Fruit fly (Drosophila melanogaster): Measurements from ENCODE around the gene tll.

The tll gene

dm6 chr3R:30865365-30865770 is 13.3 kb downstream of the tll start (continued):
- TF ChIP-seq odd (GFP tag; optimal IDR thresholded peaks at IDR 0.05) (peak; percentile 1), HLHmδ (GFP tag; optimal IDR thresholded peaks at IDR 0.05) (no peak), stc (GFP tag; IDR thresholded peaks at IDR 0.05) (no peak), CG7839 (tag; optimal IDR thresholded peaks at IDR 0.05) (peak; percentile 48), CG13287 (GFP tag; IDR thresholded peaks at IDR 0.05; ENCODE audit: partially characterized antibody) (no peak), seq (GFP tag; IDR thresholded peaks at IDR 0.05) (0 out of 2 replicates have a peak, but pooled peaks have one; percentile 6), dmrt11E (tag; optimal IDR thresholded peaks at IDR 0.05) (peak; percentile 68), CG13775 (GFP tag; optimal IDR thresholded peaks at IDR 0.05) (peak; percentile 17), ATbp (GFP tag; optimal IDR thresholded peaks at IDR 0.05) (peak; percentile 17), Nf-YB (GFP tag; optimal IDR thresholded peaks at IDR 0.05) (peak; percentile 65), Spps (tag; optimal IDR thresholded peaks at IDR 0.05) (peak; percentile 27), cg (GFP tag; optimal IDR thresholded peaks at IDR 0.05) (no peak), hkb (optimal IDR thresholded peaks at IDR 0.05) (no peak), hkb (GFP tag; IDR thresholded peaks at IDR 0.05) (no peak), CG34224 (GFP tag; IDR thresholded peaks at IDR 0.05; ENCODE audit: partially characterized antibody) (no peak), CG15514 (GFP tag; optimal IDR thresholded peaks at IDR 0.05) (no peak), Nf-YC (tag; optimal IDR thresholded peaks at IDR 0.05) (peak; percentile 35), CG10267 (tag; optimal IDR thresholded peaks at IDR 0.05) (peak; percentile 38), CG18619 (GFP tag; optimal IDR thresholded peaks at IDR 0.05) (peak; percentile 14), CrebB (tag; optimal IDR thresholded peaks at IDR 0.05) (no peak), CG12942 (GFP tag; optimal IDR thresholded peaks at IDR 0.05) (no peak), schlank (tag; optimal IDR thresholded peaks at IDR 0.05) (no peak), lab (GFP tag; optimal IDR thresholded peaks at IDR 0.05) (peak; percentile 41), sens (GFP tag) (peak; percentile 77), Side (GFP tag; optimal IDR thresholded peaks at IDR 0.05) (no peak), PHDP (tag; optimal IDR thresholded peaks at IDR 0.05) (peak; percentile 16), sens-2 (GFP tag; IDR thresholded peaks at IDR 0.05) (0 out of 2 replicates have a peak, but pooled peaks have one; percentile 30), ewg (GFP tag; optimal IDR thresholded peaks at IDR 0.05) (peak; percentile 9), CG6254 (GFP tag; optimal IDR thresholded peaks at IDR 0.05) (peak; percentile 2), CG1602 (GFP tag; optimal IDR thresholded peaks at IDR 0.05) (peak; percentile 10), CG4424 (GFP tag; optimal IDR thresholded peaks at IDR 0.05) (peak; percentile 17), Oaz (GFP tag; IDR thresholded peaks at IDR 0.05) (no peak), CG14710 (tag; optimal IDR thresholded peaks at IDR 0.05) (peak; percentile 41), HLH3B (GFP tag; IDR thresholded peaks at IDR 0.05) (peak; percentile 45), CG33557 (GFP tag; optimal IDR thresholded peaks at IDR 0.05) (peak; percentile 55), Xbp1 (GFP tag; optimal IDR thresholded peaks at IDR 0.05) (peak; percentile 12), CG18476 (GFP tag; optimal IDR thresholded peaks at IDR 0.05) (no peak), peb (GFP tag; IDR thresholded peaks at IDR 0.05) (0 out of 2 replicates have a peak, but pooled peaks have one; percentile 12), CG3847 (GFP tag; IDR thresholded peaks at IDR 0.05) (peak; percentile 29; the same call in 1 of the 2 replicates), CG17328 (GFP tag; IDR thresholded peaks at IDR 0.05) (peak; percentile 53; the same call in 1 of the 2 replicates), prd (optimal IDR thresholded peaks at IDR 0.05) (no peak), prd (GFP tag; IDR thresholded peaks at IDR 0.05) (peak; percentile 57; the same call in 2 of the 3 replicates), Oli (tag; optimal IDR thresholded peaks at IDR 0.05) (peak; percentile 9), fu2 (GFP tag; optimal IDR thresholded peaks at IDR 0.05) (no peak), row (GFP tag; IDR thresholded peaks at IDR 0.05) (peak; percentile 86), phol (tag; optimal IDR thresholded peaks at IDR 0.05) (peak; percentile 42), CG11456 (GFP tag; IDR thresholded peaks at IDR 0.05) (no peak), CHES-1-like (GFP tag; optimal IDR thresholded peaks at IDR 0.05) (no peak), CG9797 (GFP tag; optimal IDR thresholded peaks at IDR 0.05) (no peak), CG6689 (GFP tag; IDR thresholded peaks at IDR 0.05) (peak; percentile 43), ci (GFP tag; IDR thresholded peaks at IDR 0.05) (peak; percentile 53; the same call in 1 of the 3 replicates)
